Worm (Caenorhabditis elegans): ENCODE measurements around the gene T16G12.3.

ce11 chrIII:10085103-10085502 lies 34.7 kb downstream of the T16G12.3 start, which contains the start of gene T16H12.13:
- TF ChIP-seq nhr-237 (tag; optimal IDR thresholded peaks at IDR 0.05) (no peak), lin-13 (tag; optimal IDR thresholded peaks at IDR 0.05) (no peak), ztf-11 (tag; optimal IDR thresholded peaks at IDR 0.05) (no peak), hlh-1 (tag; optimal IDR thresholded peaks at IDR 0.05) (no peak), unc-62 (GFP tag; optimal IDR thresholded peaks at IDR 0.05) (no peak), snpc-4 (tag; optimal IDR thresholded peaks at IDR 0.05) (no peak), pha-4 (tag; optimal IDR thresholded peaks at IDR 0.05) (no peak), nhr-2 (tag; optimal IDR thresholded peaks at IDR 0.05) (no peak), bed-3 (GFP tag; optimal IDR thresholded peaks at IDR 0.05) (no peak)
